Worm (Caenorhabditis elegans): ENCODE results near the gene W09G12.8.

The W09G12.8 gene

DNA sequence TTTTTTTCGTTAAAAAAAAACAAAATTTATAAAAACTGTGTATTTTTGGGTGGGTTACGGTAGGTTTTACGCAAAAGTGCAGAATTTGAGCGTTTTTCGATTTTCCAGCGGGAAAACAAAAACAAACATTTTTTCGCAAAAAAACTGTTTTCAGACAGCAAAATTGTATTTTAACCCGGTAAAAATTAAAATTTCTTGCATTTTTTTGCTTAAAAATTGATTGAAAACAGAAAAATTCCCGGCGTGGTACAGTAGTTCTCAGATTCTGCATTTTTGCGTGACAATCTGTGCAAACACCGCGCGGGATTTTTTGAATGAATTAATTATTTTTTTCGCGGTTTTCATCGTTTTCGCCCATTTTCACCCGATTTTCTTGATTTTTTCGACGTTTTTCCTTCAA is 51.1 kb downstream of the W09G12.8 start:
- TF ChIP-seq hnd-1 (tag; optimal IDR thresholded peaks at IDR 0.05) (no peak), ceh-36 (tag; optimal IDR thresholded peaks at IDR 0.05) (no peak), tbx-11 (GFP tag; IDR thresholded peaks at IDR 0.05) (no peak), tra-4 (tag; optimal IDR thresholded peaks at IDR 0.05) (no peak), ceh-13 (GFP tag; optimal IDR thresholded peaks at IDR 0.05) (no peak), flt-1 (GFP tag; IDR thresholded peaks at IDR 0.05) (no peak), aly-1 (tag; optimal IDR thresholded peaks at IDR 0.05) (no peak), pes-1 (GFP tag; IDR thresholded peaks at IDR 0.05) (no peak), hmbx-1 (tag; optimal IDR thresholded peaks at IDR 0.05) (no peak), scrt-1 (GFP tag; IDR thresholded peaks at IDR 0.05) (no peak), sea-1 (GFP tag; conservative IDR thresholded peaks at IDR 0.05) (no peak), tbx-37 (GFP tag; conservative IDR thresholded peaks at IDR 0.05) (no peak), ama-1 (optimal IDR thresholded peaks at IDR 0.05) (no peak), hmg-4 (GFP tag; optimal IDR thresholded peaks at IDR 0.05) (no peak), F13C5.2 (tag; optimal IDR thresholded peaks at IDR 0.05) (no peak)

Data from whole organism, early embryonic.